Worm (Caenorhabditis elegans) whole organism, L4 larva: ENCODE data around the gene srw-67.

Source experiments
- F26F4.8 ChIP-seq: fragments of 200-800 bp; sonication (Bioruptor generic); conservative IDR thresholded peaks from 2 replicates; pipeline ENCODE4 v1.3.6; 2022; ENCODE audit warnings: missing genetic modification characterization, missing compliant biosample characterization
- F37D6.2 ChIP-seq: sonication (generic microtip); optimal IDR thresholded peaks from 2 replicates; lab custom pipeline; 2016; ENCODE audit warnings: mild to moderate bottlenecking, missing genetic modification characterization, missing compliant biosample characterization
- T26A8.4 ChIP-seq: fragments of 200-800 bp; sonication (Bioruptor generic); IDR thresholded peaks from 2 replicates; pipeline ENCODE4 v1.3.6; 2022; ENCODE audit warnings: missing genetic modification characterization, missing compliant biosample characterization
- ZK337.2 ChIP-seq: fragments of 200-800 bp; sonication (Bioruptor generic); IDR thresholded peaks from 2 replicates; pipeline ENCODE4 v1.3.6; 2022; ENCODE audit warnings: missing genetic modification reagents, missing genetic modification characterization, missing compliant biosample characterization
- ZK546.5 ChIP-seq, 2 experiments: sonication (generic microtip); optimal IDR thresholded peaks; 2 replicates each; lab custom pipeline; 2017; ENCODE audit warnings: missing biosample characterization in 2 of 2, missing genetic modification characterization in 2 of 2
- aha-1 ChIP-seq: fragments of 150-350 bp; peaks from one replicate; lab custom pipeline; 2014; ENCODE audit warnings: missing biosample characterization, missing genetic modification characterization
- aly-2 ChIP-seq: sonication (generic microtip); optimal IDR thresholded peaks from 2 replicates; lab custom pipeline; 2018; ENCODE audit warnings: missing biosample characterization, missing genetic modification characterization
- ama-1 ChIP-seq: fragments of 150-350 bp; optimal IDR thresholded peaks from 2 replicates; lab custom pipeline; 2014; ENCODE audit warnings: inconsistent platforms, mixed read lengths
- ceh-20 ChIP-seq: fragments of 200-800 bp; sonication (Bioruptor generic); IDR thresholded peaks from 2 replicates; pipeline ENCODE4 v1.3.6; 2022; ENCODE audit warnings: missing genetic modification reagents, missing genetic modification characterization, missing compliant biosample characterization
- ceh-82 ChIP-seq: sonication (generic microtip); optimal IDR thresholded peaks from 2 replicates; lab custom pipeline; 2017; ENCODE audit warnings: missing biosample characterization, missing genetic modification characterization
- ctbp-1 ChIP-seq: fragments of 200-800 bp; sonication (Bioruptor generic); IDR thresholded peaks from 2 replicates; pipeline ENCODE4 v1.3.6; 2022; ENCODE audit warnings: missing genetic modification reagents, missing genetic modification characterization, missing compliant biosample characterization
- daf-12 ChIP-seq: fragments of 150-350 bp; optimal IDR thresholded peaks from 2 replicates; lab custom pipeline; 2014; ENCODE audit warnings: missing biosample characterization, missing genetic modification reagents, missing genetic modification characterization
- dpl-1 ChIP-seq: fragments of 150-350 bp; optimal IDR thresholded peaks from 2 replicates; lab custom pipeline; 2014; ENCODE audit warnings: missing biosample characterization, missing genetic modification reagents, missing genetic modification characterization
- duxl-1 ChIP-seq: sonication (generic microtip); optimal IDR thresholded peaks from 2 replicates; lab custom pipeline; 2016; ENCODE audit warnings: mild to moderate bottlenecking, missing genetic modification characterization, moderate library complexity, missing compliant biosample characterization; ENCODE audit not compliant: poor library complexity
- dve-1 ChIP-seq: sonication (generic microtip); optimal IDR thresholded peaks from 2 replicates; lab custom pipeline; 2017; ENCODE audit warnings: antibody characterized with exemption, mild to moderate bottlenecking, missing genetic modification characterization, missing compliant biosample characterization; ENCODE audit not compliant: insufficient read depth
- fos-1 ChIP-seq: fragments of 150-350 bp; optimal IDR thresholded peaks from 2 replicates; lab custom pipeline; 2014; ENCODE audit warnings: missing biosample characterization, missing genetic modification characterization
- hif-1 ChIP-seq, 2 experiments: sonication (generic microtip); optimal IDR thresholded peaks; 2 replicates each; lab custom pipeline; 2016 to 2017; ENCODE audit warnings: missing compliant biosample characterization in 2 of 2, missing genetic modification characterization in 2 of 2, missing genetic modification reagents in 2 of 2, missing genotype in 2 of 2, mild to moderate bottlenecking in 1 of 2
- hlh-11 ChIP-seq: fragments of 200-800 bp; sonication (Bioruptor generic); optimal IDR thresholded peaks from 2 replicates; lab custom pipeline; 2018; ENCODE audit warnings: mild to moderate bottlenecking, missing genetic modification characterization, missing compliant biosample characterization
- hlh-30 ChIP-seq: sonication (generic microtip); optimal IDR thresholded peaks from 2 replicates; lab custom pipeline; 2017; ENCODE audit warnings: antibody characterized with exemption, mild to moderate bottlenecking, missing genetic modification characterization, missing compliant biosample characterization; ENCODE audit not compliant: insufficient read depth
- hmg-1.1 ChIP-seq: fragments of 200-800 bp; sonication (Bioruptor generic); IDR thresholded peaks from 2 replicates; pipeline ENCODE4 v1.3.6; 2022; ENCODE audit warnings: missing genetic modification reagents, missing genetic modification characterization, missing compliant biosample characterization
- jun-1 ChIP-seq: fragments of 150-350 bp; optimal IDR thresholded peaks from 2 replicates; lab custom pipeline; 2014; ENCODE audit warnings: missing biosample characterization, missing genetic modification reagents, missing genetic modification characterization
- lim-7 ChIP-seq: fragments of 200-800 bp; sonication (Bioruptor generic); IDR thresholded peaks from 2 replicates; pipeline ENCODE4 v1.3.6; 2022; ENCODE audit warnings: missing genetic modification characterization, missing compliant biosample characterization
- lin-1 ChIP-seq: fragments of 200-800 bp; sonication (Bioruptor generic); IDR thresholded peaks from 2 replicates; pipeline ENCODE4 v1.3.6; 2022; ENCODE audit warnings: missing genetic modification reagents, missing genetic modification characterization, missing compliant biosample characterization
- lin-13 ChIP-seq: fragments of 150-350 bp; optimal IDR thresholded peaks from 2 replicates; lab custom pipeline; 2014; ENCODE audit warnings: missing biosample characterization, missing genetic modification reagents, missing genetic modification characterization
- madf-5 ChIP-seq, 2 experiments: fragments of 200-800 bp; sonication (Bioruptor generic); IDR thresholded peaks; 2 replicates each; pipeline ENCODE4 v1.3.6; 2022; ENCODE audit warnings: missing compliant biosample characterization in 2 of 2, missing genetic modification characterization in 2 of 2
- mdl-1 ChIP-seq, 2 experiments: fragments of 150-350 bp in 1 of 2; sonication (generic microtip) in 1 of 2; optimal IDR thresholded peaks; 2 replicates each; lab custom pipeline; 2014 to 2017; ENCODE audit warnings: missing biosample characterization in 2 of 2, missing genetic modification characterization in 2 of 2
- mdt-29 ChIP-seq: fragments of 200-800 bp; sonication (Bioruptor generic); IDR thresholded peaks from 2 replicates; pipeline ENCODE4 v1.3.6; 2022; ENCODE audit warnings: missing genetic modification reagents, missing genetic modification characterization, missing compliant biosample characterization
- nhr-102 ChIP-seq: sonication (generic microtip); optimal IDR thresholded peaks from 2 replicates; lab custom pipeline; 2016; ENCODE audit warnings: mild to moderate bottlenecking, missing genetic modification characterization, moderate library complexity, missing compliant biosample characterization
- nhr-28 ChIP-seq: fragments of 150-350 bp; optimal IDR thresholded peaks from 2 replicates; lab custom pipeline; 2014; ENCODE audit warnings: missing biosample characterization, missing genetic modification characterization
- nhr-41 ChIP-seq: fragments of 200-800 bp; sonication (Bioruptor generic); IDR thresholded peaks from 2 replicates; pipeline ENCODE4 v1.3.6; 2022; ENCODE audit warnings: missing genetic modification reagents, missing genetic modification characterization, missing compliant biosample characterization
- nhr-42 ChIP-seq: fragments of 200-800 bp; sonication (Bioruptor generic); IDR thresholded peaks from 2 replicates; pipeline ENCODE4 v1.3.6; 2022; ENCODE audit warnings: missing genetic modification characterization, missing compliant biosample characterization
- nhr-48 ChIP-seq: sonication (generic microtip); optimal IDR thresholded peaks from 2 replicates; lab custom pipeline; 2016; ENCODE audit warnings: mild to moderate bottlenecking, missing genetic modification characterization, missing compliant biosample characterization
- nhr-77 ChIP-seq: fragments of 150-350 bp; optimal IDR thresholded peaks from 2 replicates; lab custom pipeline; 2014; ENCODE audit warnings: missing biosample characterization, missing genetic modification characterization
- pha-4 ChIP-seq, 2 experiments: fragments of 150-350 bp in 1 of 2; fragments of 200-800 bp in 1 of 2; sonication (Bioruptor generic) in 1 of 2; IDR thresholded peaks in 1 of 2; optimal IDR thresholded peaks in 1 of 2; 2 replicates each; pipeline versions ENCODE4 v1.3.6 to Lab custom; 2014 to 2022; ENCODE audit warnings: missing genetic modification characterization in 2 of 2, missing genetic modification reagents in 2 of 2, missing biosample characterization in 1 of 2, missing compliant biosample characterization in 1 of 2
- php-3 ChIP-seq: fragments of 200-800 bp; sonication (Bioruptor generic); IDR thresholded peaks from 2 replicates; pipeline ENCODE4 v1.3.6; 2022; ENCODE audit warnings: missing genetic modification reagents, missing genetic modification characterization, missing compliant biosample characterization
- rbr-2 ChIP-seq: sonication (generic microtip); optimal IDR thresholded peaks from 2 replicates; lab custom pipeline; 2016; ENCODE audit warnings: missing genotype, missing genetic modification characterization, missing compliant biosample characterization
- unc-62 ChIP-seq, 3 experiments: fragments of 150-350 bp in 1 of 3; sonication (generic microtip); optimal IDR thresholded peaks in 2 of 3; peaks in 1 of 3; 1 replicate in 1 of 3; 2 replicates in 2 of 3; lab custom pipeline; 2014 to 2017; ENCODE audit warnings: missing biosample characterization in 3 of 3, missing genetic modification characterization in 3 of 3, missing genetic modification reagents in 3 of 3, missing genotype in 1 of 3
- zfp-3 ChIP-seq: fragments of 200-800 bp; sonication (Bioruptor generic); conservative IDR thresholded peaks from 2 replicates; pipeline ENCODE4 v1.3.6; 2022; ENCODE audit warnings: missing genetic modification reagents, missing genetic modification characterization, missing compliant biosample characterization

srw-67 gene

ce11 chrV:7434805-7435363 lies 17.4 kb downstream of the srw-67 start (continued):
- TF ChIP-seq pha-4 (GFP tag; IDR thresholded peaks at IDR 0.05; lab: Robert Waterston, UW) (no peak), pha-4 (tag; optimal IDR thresholded peaks at IDR 0.05; lab: Kevin White, UChicago) (peak; percentile 2), ZK337.2 (no peak), T26A8.4 (GFP tag; lab: Robert Waterston, UW) (peak; percentile 11; the same call in 1 of the 2 replicates), mdl-1 (tag; optimal IDR thresholded peaks at IDR 0.05; lab: Kevin White, UChicago) (peak in 1 of 2 experiments; percentile 89), dve-1 (tag; lab: Kevin White, UChicago) (peak; percentile 64), zfp-3 (0 out of 2 replicates have a peak, but pooled peaks have one; percentile 28), hif-1 (tag; optimal IDR thresholded peaks at IDR 0.05; lab: Kevin White, UChicago) (peak in 1 of 2 experiments; percentile 10), F37D6.2 (tag; lab: Kevin White, UChicago) (no peak), ZK546.5 (tag; optimal IDR thresholded peaks at IDR 0.05; lab: Kevin White, UChicago) (no peak), unc-62 (GFP tag; optimal IDR thresholded peaks at IDR 0.05 in 1 of 2; lab: Kevin White, UChicago) (peak in 1 of 2 experiments; percentile 78), unc-62 (tag; optimal IDR thresholded peaks at IDR 0.05; lab: Kevin White, UChicago) (no peak), nhr-48 (peak; percentile 56), ceh-20 (GFP tag; lab: Robert Waterston, UW) (peak; percentile 50; the same call in 1 of the 2 replicates), nhr-77 (tag; lab: Kevin White, UChicago) (peak; percentile 52), dpl-1 (peak; percentile 24), nhr-42 (GFP tag; lab: Robert Waterston, UW) (no peak)

- TF ChIP-seq dve-1 (tag; lab: Kevin White, UChicago) (peak; percentile 15), zfp-3 (0 out of 2 replicates have a peak, but pooled peaks have one; percentile 22), aha-1 (tag; lab: Kevin White, UChicago) (peak; percentile 97), hif-1 (tag; optimal IDR thresholded peaks at IDR 0.05; lab: Kevin White, UChicago) (peak in 1 of 2 experiments; percentile 41), mdl-1 (tag; optimal IDR thresholded peaks at IDR 0.05; lab: Kevin White, UChicago) (peak in 1 of 2 experiments; percentile 3), nhr-28 (tag; lab: Kevin White, UChicago) (peak; percentile 55), mdt-29 (GFP tag; lab: Robert Waterston, UW) (no peak), hmg-1.1 (GFP tag; lab: Robert Waterston, UW) (0 out of 2 replicates have a peak, but pooled peaks have one; percentile 28), ama-1 (lab: Kevin White, UChicago) (peak; percentile 74), madf-5 (GFP tag; IDR thresholded peaks at IDR 0.05; lab: Robert Waterston, UW) (no peak), hlh-30 (tag; lab: Kevin White, UChicago) (peak; percentile 33)
These were observed 18.1 kb downstream of the srw-67 start, which contains the start of the genes ddo-2 and F25E5.8 for ce11 chrV:7435376-7436204. Gene ddo-2 (minus strand): TSS chrV:7435705. Gene F25E5.8 (plus strand): TSS chrV:7435930.

ce11 chrV:7436509-7436908 lies 19.0 kb downstream of the srw-67 start:
- TF ChIP-seq aha-1 (tag; lab: Kevin White, UChicago) (peak; percentile 90), php-3 (GFP tag; lab: Robert Waterston, UW) (no peak)

- TF ChIP-seq nhr-42 (GFP tag; lab: Robert Waterston, UW), result no peak
- TF ChIP-seq jun-1 (tag; lab: Kevin White, UChicago), result no peak
- TF ChIP-seq aha-1 (tag; lab: Kevin White, UChicago), result peak; percentile 66
- 0 out of 2 replicates have a peak, but pooled peaks have one; percentile 7 for TF ChIP-seq mdt-29 (GFP tag; lab: Robert Waterston, UW)
- TF ChIP-seq nhr-102, result peak; percentile 1
- peak; percentile 4 for TF ChIP-seq dpl-1
- peak in 1 of 2 experiments; percentile 8 for TF ChIP-seq unc-62 (GFP tag; optimal IDR thresholded peaks at IDR 0.05 in 1 of 2; lab: Kevin White, UChicago)
- TF ChIP-seq unc-62 (tag; optimal IDR thresholded peaks at IDR 0.05; lab: Kevin White, UChicago), result no peak
- peak; percentile 91 for TF ChIP-seq ama-1 (lab: Kevin White, UChicago)
- no peak for TF ChIP-seq fos-1 (tag; lab: Kevin White, UChicago)
- peak; percentile 84 for TF ChIP-seq hlh-30 (tag; lab: Kevin White, UChicago)
- no peak for TF ChIP-seq aly-2 (tag; lab: Kevin White, UChicago)
- no peak for TF ChIP-seq lim-7 (GFP tag; lab: Robert Waterston, UW)
- TF ChIP-seq rbr-2 (tag; lab: Kevin White, UChicago), result no peak
- peak; percentile 64 for TF ChIP-seq nhr-28 (tag; lab: Kevin White, UChicago)
- no peak; the same call in 1 of the 2 replicates for TF ChIP-seq nhr-41 (GFP tag; lab: Robert Waterston, UW)
- peak; percentile 73 for TF ChIP-seq hlh-11 (tag; lab: Kevin White, UChicago)
- no peak for TF ChIP-seq lin-1
- TF ChIP-seq daf-12 (tag; lab: Kevin White, UChicago), result no peak
- TF ChIP-seq F26F4.8 (GFP tag; lab: Robert Waterston, UW), result no peak
- peak; percentile 8 to 73 for TF ChIP-seq mdl-1 (tag; optimal IDR thresholded peaks at IDR 0.05; lab: Kevin White, UChicago)
- TF ChIP-seq ctbp-1 (GFP tag; lab: Robert Waterston, UW), result no peak
- peak; percentile 13 for TF ChIP-seq duxl-1
- TF ChIP-seq ceh-82, result no peak
- TF ChIP-seq zfp-3, result peak; percentile 63; the same call in 1 of the 2 replicates
- no peak for TF ChIP-seq lin-13 (GFP tag; lab: Kevin White, UChicago)
These were observed 19.5 kb downstream of the srw-67 start for ce11 chrV:7436911-7437310.
